Fruit fly (Drosophila melanogaster) S2 (cell line): Measurements from ENCODE around the gene IntS10.

Experiments used
- CG8478 ChIP-seq: fragments of >200 bp; optimal IDR thresholded peaks from 2 replicates; lab custom pipeline; 2018
- CTCF ChIP-seq, 2 experiments: fragments of >200 bp; optimal IDR thresholded peaks; 2 replicates each; lab custom pipeline; 2018

The IntS10 gene

DNA sequence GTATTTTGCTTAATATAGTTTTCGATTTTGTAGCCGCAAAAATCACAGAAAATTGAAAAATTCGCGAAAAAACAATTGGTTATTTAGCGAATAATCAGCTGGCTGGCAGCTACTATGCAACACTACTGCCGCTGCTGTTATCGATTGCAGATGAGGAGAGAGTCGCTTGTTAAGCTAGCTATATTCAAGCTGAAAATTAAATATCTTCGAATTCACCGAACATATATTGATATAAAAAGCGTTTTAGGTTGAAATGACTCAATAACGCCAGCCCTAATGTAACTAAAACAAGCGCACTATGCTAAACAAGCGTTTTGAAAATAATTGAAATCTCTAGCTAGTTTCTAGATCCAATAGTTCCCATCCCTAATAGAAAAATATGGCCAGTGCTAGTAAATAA, at the start of gene IntS10, which contains the start of the genes CG32264 and ntc:
IntS10 (plus strand) TSS at position 381 of the 400 bp plus-strand sequence.
CG32264 (minus strand) TSS at position 130 of the 400 bp plus-strand sequence.
ntc (minus strand) TSS at position 130 of the 400 bp plus-strand sequence.
- TF ChIP-seq CTCF (optimal IDR thresholded peaks at IDR 0.05; lab: Kevin White, UChicago) (no peak), CG8478 (lab: Kevin White, UChicago) (no peak)

DNA sequence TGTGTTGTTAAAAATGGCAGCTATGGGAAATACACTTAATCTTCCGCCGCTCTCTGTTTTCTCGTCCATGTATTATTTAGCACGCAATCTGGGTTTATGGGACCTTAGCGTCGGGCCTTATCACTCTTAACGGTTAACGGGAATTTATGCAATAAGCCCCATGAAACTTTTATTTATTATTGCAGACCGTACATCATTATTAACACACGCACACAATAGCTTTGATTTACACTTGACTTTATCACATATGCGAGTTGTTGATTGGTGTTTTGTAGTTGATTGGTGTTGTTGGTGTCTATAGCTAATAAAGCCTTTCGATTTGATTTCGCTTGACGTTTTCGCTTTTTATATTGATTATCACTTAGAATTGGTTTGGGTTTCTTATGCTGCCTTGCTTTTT, 47.9 kb upstream of the IntS10 start:
- TF ChIP-seq CG8478 (lab: Kevin White, UChicago) (no peak), CTCF (optimal IDR thresholded peaks at IDR 0.05; lab: Kevin White, UChicago) (no peak)

DNA sequence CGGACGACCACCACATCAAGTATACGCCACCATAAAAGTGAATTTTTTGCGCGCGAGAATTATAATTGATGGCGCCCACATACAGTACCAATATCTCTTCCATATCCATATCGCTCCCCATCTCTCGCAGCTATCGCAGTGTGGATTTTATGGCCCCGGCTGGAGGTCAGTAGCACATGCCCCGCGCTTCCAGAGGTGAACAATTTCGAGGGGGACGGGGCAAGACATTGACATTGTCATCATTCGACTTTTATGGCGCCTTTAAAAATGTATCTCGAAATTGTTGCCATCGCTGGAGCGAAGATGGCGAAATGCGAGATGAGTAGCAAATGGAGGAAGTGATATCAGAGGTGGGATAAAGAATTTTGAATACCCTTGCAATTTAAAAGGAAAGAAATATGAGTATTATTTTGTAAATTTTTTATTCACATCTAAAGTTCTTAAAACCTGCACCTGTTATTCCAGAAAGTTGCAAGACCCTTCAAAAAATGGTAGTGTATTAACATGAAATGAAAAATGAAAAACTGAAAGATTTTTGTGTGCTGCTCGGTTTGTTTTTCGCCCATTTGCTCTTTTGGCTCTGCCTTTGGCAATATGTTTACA, 46.0 kb upstream of the IntS10 start:
- TF ChIP-seq CG8478 (lab: Kevin White, UChicago) (no peak), CTCF (optimal IDR thresholded peaks at IDR 0.05; lab: Kevin White, UChicago) (no peak)

DNA sequence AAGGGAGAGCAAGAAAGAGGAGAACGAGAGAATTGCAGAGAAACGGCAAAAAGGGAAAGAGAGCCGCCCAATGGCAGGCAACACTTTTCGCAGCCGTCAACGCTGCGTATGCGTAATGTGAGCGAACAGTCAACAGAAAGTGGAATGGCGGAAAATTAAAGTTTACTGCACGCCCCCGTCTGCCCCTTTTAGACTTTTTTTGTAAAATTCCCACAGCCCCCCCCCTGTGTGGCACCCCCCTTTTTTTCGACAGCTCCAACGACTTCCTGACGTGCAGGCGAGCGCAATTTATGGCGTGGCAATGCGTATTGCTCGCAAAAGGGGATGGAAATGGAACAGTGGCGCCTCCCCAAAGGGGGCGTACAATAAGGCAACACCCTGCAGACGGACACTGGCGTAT, 43.2 kb upstream of the IntS10 start:
- TF ChIP-seq CG8478 (lab: Kevin White, UChicago) (no peak), CTCF (optimal IDR thresholded peaks at IDR 0.05; lab: Kevin White, UChicago) (no peak)

DNA sequence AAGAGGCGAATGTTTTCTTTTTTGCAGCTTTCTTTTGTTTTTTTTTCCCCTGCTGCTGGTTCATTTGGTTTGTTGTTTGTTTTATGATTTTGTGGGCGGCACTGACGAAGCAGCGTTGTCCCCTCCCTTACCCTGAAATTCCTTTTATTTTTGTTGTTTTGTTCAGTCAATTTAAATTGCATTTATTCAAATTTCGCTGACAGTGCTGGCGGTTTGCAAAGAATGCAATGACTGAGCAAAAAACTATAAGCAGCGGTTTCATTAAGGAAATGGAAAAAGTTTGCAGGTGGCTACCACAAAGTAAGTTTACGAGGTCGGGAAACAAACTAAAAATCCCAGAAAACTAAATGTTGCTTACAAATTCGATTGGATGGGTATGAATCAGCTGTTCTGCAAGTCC, 42.2 kb upstream of the IntS10 start:
- TF ChIP-seq CG8478 (lab: Kevin White, UChicago) (no peak), CTCF (optimal IDR thresholded peaks at IDR 0.05; lab: Kevin White, UChicago) (no peak)

DNA sequence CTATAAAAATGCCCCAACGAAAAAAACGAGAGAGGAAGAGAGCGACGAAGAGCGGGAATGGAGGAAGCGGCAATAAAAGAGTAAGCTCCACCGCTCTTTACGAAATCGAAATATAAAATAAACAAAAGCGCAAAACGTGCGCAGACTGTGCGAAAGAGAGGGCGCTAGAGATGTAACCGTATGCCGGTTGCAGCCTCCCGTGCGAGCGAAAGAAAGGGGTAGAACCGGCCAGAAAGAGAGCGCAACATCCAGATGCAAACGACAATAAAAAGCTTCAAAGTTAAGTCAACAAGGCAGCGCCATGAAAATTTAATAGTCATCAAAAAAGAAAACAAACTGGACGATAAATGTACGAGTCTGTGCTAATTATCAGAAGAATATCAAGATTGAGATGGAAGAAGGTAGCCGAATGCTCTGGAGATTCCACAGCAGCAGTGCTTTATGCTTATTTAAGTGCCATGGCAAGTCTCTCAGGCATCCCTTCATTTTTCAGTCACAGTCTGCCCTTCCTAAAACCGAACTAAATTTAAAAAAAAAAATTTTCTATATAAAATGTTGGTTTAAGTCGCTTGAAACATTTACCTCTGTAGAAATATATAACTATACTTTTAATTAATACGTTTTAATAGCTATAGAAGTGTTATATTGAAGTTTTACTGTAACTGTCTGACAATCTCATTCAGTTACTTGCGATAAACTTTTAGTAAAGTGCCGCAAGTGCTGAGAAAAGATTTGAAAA, 40.6 kb upstream of the IntS10 start:
- TF ChIP-seq CTCF (optimal IDR thresholded peaks at IDR 0.05; lab: Kevin White, UChicago): no peak
- TF ChIP-seq CG8478 (lab: Kevin White, UChicago): no peak

DNA sequence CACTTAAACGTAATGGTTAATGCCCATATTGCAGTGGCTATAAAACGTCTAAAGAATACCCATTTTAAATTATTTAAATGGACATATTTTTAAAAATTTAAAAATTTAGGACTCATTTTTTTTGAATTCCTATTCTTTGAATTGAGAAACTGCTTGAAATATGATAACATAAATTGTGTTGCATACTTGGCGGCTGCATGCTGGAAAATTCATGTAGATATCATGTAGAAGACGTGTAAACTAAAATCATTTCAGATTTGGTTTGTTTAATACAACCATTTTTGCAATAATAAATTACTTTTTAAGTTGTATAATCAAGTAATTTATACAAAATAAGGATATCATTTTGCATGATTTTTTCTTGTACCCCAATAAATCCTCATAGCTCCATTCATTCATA, 39.8 kb upstream of the IntS10 start:
- peak in 1 of 2 experiments; percentile 62 for TF ChIP-seq CTCF (optimal IDR thresholded peaks at IDR 0.05; lab: Kevin White, UChicago)
- TF ChIP-seq CG8478 (lab: Kevin White, UChicago): no peak

DNA sequence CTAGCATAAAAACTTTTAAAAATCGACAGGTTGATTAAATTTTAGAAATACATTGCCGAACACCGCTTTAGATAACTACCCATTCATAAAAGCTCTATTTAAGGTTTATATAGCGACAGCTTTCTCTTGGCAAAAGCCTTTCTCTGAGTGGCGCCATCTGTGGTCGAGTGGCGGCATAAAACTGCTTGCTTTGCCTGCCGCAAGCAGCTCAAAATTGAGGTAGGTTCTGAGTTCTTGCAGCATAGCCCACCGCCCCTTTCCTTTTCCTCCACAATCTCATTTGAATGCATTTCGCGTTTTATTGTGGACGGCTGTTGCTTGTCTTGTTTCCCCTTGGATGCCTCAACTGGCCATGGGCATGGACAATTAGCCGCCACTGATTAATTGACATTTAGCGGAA, 38.7 kb upstream of the IntS10 start:
- peak; percentile 93 to 95 for TF ChIP-seq CTCF (optimal IDR thresholded peaks at IDR 0.05; lab: Kevin White, UChicago)
- no peak for TF ChIP-seq CG8478 (lab: Kevin White, UChicago)

DNA sequence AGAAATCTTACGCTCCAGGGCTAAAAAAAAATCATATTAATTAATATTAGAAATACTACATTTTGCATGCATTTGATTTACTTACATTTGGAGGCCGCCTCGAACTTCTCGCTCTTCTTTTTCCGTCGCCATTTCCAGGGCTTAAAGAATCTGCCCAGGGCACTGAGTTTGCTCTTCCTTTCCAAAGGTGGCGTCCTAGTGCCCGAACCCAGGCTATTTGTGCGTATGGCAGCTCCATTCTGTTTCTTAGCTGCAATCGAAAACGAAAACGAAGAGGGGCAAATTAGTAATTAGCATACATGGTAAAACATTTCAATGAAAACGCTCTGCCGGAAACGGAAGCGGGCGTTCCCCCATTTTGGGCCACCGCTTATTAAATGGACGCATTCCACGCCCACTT, 37.4 kb upstream of the IntS10 start:
- TF ChIP-seq CTCF (optimal IDR thresholded peaks at IDR 0.05; lab: Kevin White, UChicago): peak; percentile 67 to 80
- no peak for TF ChIP-seq CG8478 (lab: Kevin White, UChicago)

DNA sequence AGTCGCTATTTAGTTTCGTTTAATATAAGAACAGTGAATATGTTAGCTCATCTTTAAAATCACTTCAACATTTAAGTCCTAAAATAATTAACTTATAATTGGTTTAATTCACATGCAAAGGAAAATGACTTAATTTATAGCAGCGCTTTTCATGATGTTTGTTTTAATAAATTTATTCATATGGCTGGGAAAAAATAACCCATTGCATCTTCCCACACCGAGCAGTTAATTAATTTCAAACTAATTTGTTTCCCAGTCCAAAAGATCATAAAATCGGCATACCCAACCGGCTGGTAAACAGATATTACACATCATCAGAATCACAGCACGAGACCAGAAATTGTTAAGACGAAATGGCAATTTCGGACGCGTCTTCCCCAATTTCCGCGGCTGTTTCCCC, 35.7 kb upstream of the IntS10 start:
- no peak for TF ChIP-seq CTCF (optimal IDR thresholded peaks at IDR 0.05; lab: Kevin White, UChicago)
- no peak for TF ChIP-seq CG8478 (lab: Kevin White, UChicago)

DNA sequence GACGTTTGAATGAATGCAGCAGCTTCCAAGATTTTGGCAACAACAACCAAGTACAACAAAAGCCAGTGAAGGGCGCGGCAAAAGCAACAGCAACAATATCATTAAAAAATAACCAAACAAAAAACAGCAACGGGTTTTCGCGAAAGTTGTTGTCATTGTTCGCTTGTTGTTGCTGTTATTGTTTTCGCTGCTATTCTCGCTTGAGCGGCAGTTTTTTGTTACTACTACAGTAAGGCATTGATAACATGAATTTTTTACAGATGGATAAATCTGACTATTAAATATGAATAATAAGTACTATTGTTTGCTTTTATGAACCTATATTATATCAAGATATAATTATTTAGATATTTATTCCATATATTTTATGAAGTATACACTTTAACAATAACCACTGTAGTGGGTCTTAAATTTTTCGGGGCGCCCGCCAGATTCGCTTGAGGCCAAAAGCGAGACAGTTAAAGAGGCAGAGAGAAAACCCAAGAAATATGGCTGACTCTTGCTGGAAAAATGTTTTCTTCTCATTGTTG, 35.0 kb upstream of the IntS10 start:
- TF ChIP-seq CTCF (optimal IDR thresholded peaks at IDR 0.05; lab: Kevin White, UChicago): no peak
- TF ChIP-seq CG8478 (lab: Kevin White, UChicago): no peak

DNA sequence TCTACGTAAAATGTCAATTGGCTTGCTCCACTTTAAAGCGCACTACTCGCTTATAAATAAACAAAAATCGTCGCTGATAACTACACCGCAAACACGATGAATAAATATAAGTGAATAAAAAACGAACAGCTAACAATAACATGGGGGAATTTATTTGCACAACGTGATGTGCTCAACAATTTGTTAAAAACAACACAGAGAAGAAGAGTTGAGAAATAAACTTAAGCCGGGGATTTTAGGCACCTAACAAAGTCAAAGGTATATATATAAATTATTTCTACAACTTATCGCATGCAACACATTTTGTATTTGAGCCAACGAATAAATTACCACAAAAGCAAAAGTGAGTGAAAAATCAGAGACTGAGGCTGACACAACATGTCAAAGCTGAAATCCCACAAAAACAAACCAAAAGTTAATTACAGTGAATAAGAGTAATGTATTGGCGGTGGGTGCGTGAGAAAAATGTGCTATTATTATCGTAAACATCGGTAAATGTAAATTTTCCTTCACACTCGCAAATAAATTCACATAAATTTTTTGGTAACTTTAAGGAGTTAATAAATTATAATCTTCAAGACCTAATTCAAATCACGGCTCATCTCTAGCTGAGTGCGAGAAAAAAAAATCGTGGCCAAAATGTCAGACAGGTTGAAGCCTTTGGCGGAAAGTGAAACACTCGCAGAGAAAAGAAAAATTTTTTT, 34.1 kb upstream of the IntS10 start:
- TF ChIP-seq CTCF (optimal IDR thresholded peaks at IDR 0.05; lab: Kevin White, UChicago): no peak
- no peak for TF ChIP-seq CG8478 (lab: Kevin White, UChicago)

DNA sequence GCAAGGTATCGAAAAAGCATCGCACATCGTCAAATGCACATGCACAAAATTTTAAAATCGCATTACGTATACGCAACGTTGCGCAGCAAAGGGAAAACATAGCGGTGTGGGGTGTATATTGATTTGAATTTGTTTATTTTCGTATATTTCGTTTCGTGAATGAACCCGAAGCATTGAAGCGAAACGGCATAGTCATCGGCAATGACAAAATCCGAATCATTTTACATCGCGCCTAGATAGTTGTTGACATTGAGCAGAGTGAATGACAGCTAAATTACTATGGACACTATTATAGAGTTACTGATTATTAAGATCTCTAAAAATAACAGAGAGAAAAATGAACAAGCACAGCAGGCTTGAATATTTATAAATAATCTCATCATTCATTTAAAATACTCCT, 33.2 kb upstream of the IntS10 start:
- no peak for TF ChIP-seq CTCF (optimal IDR thresholded peaks at IDR 0.05; lab: Kevin White, UChicago)
- TF ChIP-seq CG8478 (lab: Kevin White, UChicago): no peak

DNA sequence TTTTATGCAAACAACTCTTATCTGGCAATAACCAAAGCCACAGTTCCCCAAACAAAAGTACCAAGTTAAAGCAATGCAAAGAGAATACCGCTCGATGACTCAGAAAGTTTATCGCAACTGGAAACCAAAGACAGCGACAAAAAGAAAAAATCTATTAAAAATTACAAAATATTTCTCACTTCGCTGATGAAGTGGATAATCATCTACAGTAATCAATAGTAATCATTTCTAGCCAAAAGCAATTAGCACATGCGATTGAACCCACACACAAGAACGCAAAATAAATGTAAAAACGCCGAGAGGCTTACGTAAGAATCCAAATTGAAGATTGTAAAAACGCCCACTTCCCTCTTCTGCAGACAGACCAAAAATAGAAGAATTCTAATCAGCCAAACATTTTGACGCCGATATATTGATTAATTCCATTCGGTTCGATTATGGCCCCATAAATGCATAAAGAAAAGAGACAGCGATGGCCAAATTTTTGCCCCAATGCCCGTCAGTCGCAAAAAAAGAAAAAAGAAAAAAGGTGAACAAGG, 29.9 kb upstream of the IntS10 start:
- TF ChIP-seq CG8478 (lab: Kevin White, UChicago) (no peak), CTCF (optimal IDR thresholded peaks at IDR 0.05; lab: Kevin White, UChicago) (no peak)
